Fruit fly (Drosophila melanogaster) whole organism, adult: ENCODE measurements around the gene CG15545.

ENCODE experiments used
- CG7045 ChIP-seq: fragments of 200-800 bp; sonication (Bioruptor generic); optimal IDR thresholded peaks from 2 replicates; lab custom pipeline; 2017; ENCODE audit warnings: missing biosample characterization, mild to moderate bottlenecking, missing genetic modification characterization
- Crg-1 ChIP-seq: fragments of 200-800 bp; sonication (Bioruptor generic); optimal IDR thresholded peaks from 2 replicates; lab custom pipeline; 2016; ENCODE audit warnings: missing biosample characterization, missing genetic modification characterization

dm6 chr3R:30886850-30887249 is 14.7 kb upstream of the CG15545 start:
- no peak for TF ChIP-seq Crg-1 (GFP tag; lab: Kevin White, UChicago)
- no peak for TF ChIP-seq CG7045
